Worm (Caenorhabditis elegans) whole organism, young adult: ENCODE data around the gene idpp-3.

Source experiments
- Y67H2A.10 ChIP-seq: fragments of 200-800 bp; sonication (Bioruptor generic); conservative IDR thresholded peaks from 2 replicates; pipeline ENCODE4 v1.3.6; 2022; ENCODE audit warnings: missing genetic modification reagents, missing genetic modification characterization, missing compliant biosample characterization
- cebp-1 ChIP-seq, 2 experiments: fragments of 200-800 bp in 1 of 2; sonication (Bioruptor generic) in 1 of 2; sonication (generic microtip) in 1 of 2; IDR thresholded peaks in 1 of 2; optimal IDR thresholded peaks in 1 of 2; 2 replicates each; pipeline versions ENCODE4 v1.3.6 to Lab custom; 2017 to 2022; ENCODE audit warnings: missing compliant biosample characterization in 2 of 2, missing genetic modification characterization in 2 of 2, mild to moderate bottlenecking in 1 of 2, missing genetic modification reagents in 1 of 2, moderate library complexity in 1 of 2
- gei-17 ChIP-seq: fragments of 200-800 bp; sonication (Bioruptor generic); optimal IDR thresholded peaks from 2 replicates; lab custom pipeline; 2018; ENCODE audit warnings: mild to moderate bottlenecking, missing genetic modification characterization, missing compliant biosample characterization
- nfya-1 ChIP-seq: sonication (generic microtip); optimal IDR thresholded peaks from 2 replicates; lab custom pipeline; 2017; ENCODE audit warnings: antibody characterized with exemption, missing compliant biosample characterization, missing genetic modification characterization, borderline replicate concordance; ENCODE audit not compliant: insufficient read depth
- nhr-90 ChIP-seq: sonication (generic microtip); optimal IDR thresholded peaks from 2 replicates; lab custom pipeline; 2016; ENCODE audit warnings: missing genotype, mild to moderate bottlenecking, missing genetic modification characterization, missing compliant biosample characterization
- unc-62 ChIP-seq: fragments of 150-350 bp; optimal IDR thresholded peaks from 2 replicates; lab custom pipeline; 2014; ENCODE audit warnings: missing biosample characterization, missing genetic modification reagents, missing genetic modification characterization

DNA sequence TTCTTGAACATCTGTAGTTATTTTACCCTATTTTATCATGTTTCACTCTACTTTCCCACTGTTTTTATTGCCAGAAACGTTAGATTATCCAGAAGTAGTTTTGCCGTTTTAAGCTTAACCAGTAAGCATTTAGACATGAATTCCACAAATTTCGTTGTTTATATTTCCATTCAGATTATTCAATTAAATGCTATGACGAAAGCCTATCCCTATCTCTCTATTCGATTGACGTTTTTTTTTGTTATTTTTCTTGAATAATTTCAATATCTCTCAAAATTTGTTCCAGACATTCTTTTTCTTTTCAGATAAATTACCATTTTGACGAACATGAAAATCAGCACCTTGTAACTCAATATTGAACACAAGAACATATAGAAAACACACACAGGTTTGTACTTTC lies 42.8 kb downstream of the idpp-3 start, which contains the start of gene npr-40:
- no peak for TF ChIP-seq Y67H2A.10
- TF ChIP-seq gei-17 (GFP tag; lab: Kevin White, UChicago), result no peak
- no peak for TF ChIP-seq nfya-1
- no peak for TF ChIP-seq nhr-90
- no peak for TF ChIP-seq unc-62 (GFP tag; lab: Kevin White, UChicago)
- no peak for TF ChIP-seq cebp-1 (GFP tag; IDR thresholded peaks at IDR 0.05; lab: Robert Waterston, UW)
- no peak for TF ChIP-seq cebp-1 (tag; optimal IDR thresholded peaks at IDR 0.05; lab: Kevin White, UChicago)
